Fruit fly (Drosophila melanogaster) whole organism, embryonic: ENCODE measurements around the gene CG18171.

Source experiments
- Atf-2 ChIP-seq: fragments of 200-800 bp; sonication (Bioruptor generic); optimal IDR thresholded peaks from 2 replicates; lab custom pipeline; 2016; ENCODE audit warnings: missing biosample characterization, missing genetic modification characterization
- CG10147 ChIP-seq: fragments of 200-800 bp; sonication (Bioruptor generic); optimal IDR thresholded peaks from 2 replicates; lab custom pipeline; 2019; ENCODE audit warnings: missing biosample characterization, mild to moderate bottlenecking, missing genetic modification characterization, moderate library complexity
- CG1024 ChIP-seq: fragments of 200-800 bp; sonication (Bioruptor generic); IDR thresholded peaks from 2 replicates; pipeline ENCODE4 v1.3.6; 2022; ENCODE audit warnings: missing biosample characterization, missing genetic modification characterization
- CG10543 ChIP-seq: fragments of 200-800 bp; sonication (Bioruptor generic); optimal IDR thresholded peaks from 3 replicates; lab custom pipeline; 2017; ENCODE audit warnings: missing biosample characterization, mild to moderate bottlenecking, missing genetic modification characterization, moderate library complexity
- CG11696 ChIP-seq: fragments of 200-800 bp; sonication (Bioruptor generic); IDR thresholded peaks from 2 replicates; pipeline ENCODE4 v1.3.6; 2022; ENCODE audit warnings: missing biosample characterization, missing genetic modification characterization
- CG12104 ChIP-seq: fragments of 200-800 bp; sonication (Bioruptor generic); optimal IDR thresholded peaks from 3 replicates; lab custom pipeline; 2016; ENCODE audit warnings: missing biosample characterization, missing genetic modification characterization
- CG12942 ChIP-seq: fragments of 200-800 bp; sonication (Bioruptor generic); optimal IDR thresholded peaks from 3 replicates; lab custom pipeline; 2016; ENCODE audit warnings: missing biosample characterization, missing genetic modification characterization
- CG13296 ChIP-seq: fragments of 200-800 bp; sonication (Bioruptor generic); optimal IDR thresholded peaks from 3 replicates; lab custom pipeline; 2018; ENCODE audit warnings: missing biosample characterization, mild to moderate bottlenecking, missing genetic modification characterization
- CG15011 ChIP-seq: fragments of 200-800 bp; sonication (Bioruptor generic); optimal IDR thresholded peaks from 3 replicates; lab custom pipeline; 2018; ENCODE audit warnings: missing biosample characterization, mild to moderate bottlenecking, missing genetic modification characterization
- CG17186 ChIP-seq: fragments of 200-800 bp; sonication (Bioruptor generic); optimal IDR thresholded peaks from 3 replicates; lab custom pipeline; 2017; ENCODE audit warnings: missing biosample characterization, missing genetic modification reagents, missing genetic modification characterization
- CG17568 ChIP-seq: fragments of 200-800 bp; sonication (Bioruptor generic); optimal IDR thresholded peaks from 2 replicates; lab custom pipeline; 2018; ENCODE audit warnings: missing biosample characterization, mild to moderate bottlenecking, missing genetic modification characterization, moderate library complexity
- CG18011 ChIP-seq: fragments of 200-800 bp; sonication (Bioruptor generic); optimal IDR thresholded peaks from 2 replicates; lab custom pipeline; 2017; ENCODE audit warnings: missing biosample characterization, missing genetic modification characterization, mild to moderate bottlenecking, moderate library complexity, missing genotype
- CG18764 ChIP-seq: fragments of 200-800 bp; sonication (Bioruptor generic); optimal IDR thresholded peaks from 3 replicates; lab custom pipeline; 2016; ENCODE audit warnings: missing biosample characterization, missing genetic modification characterization
- CG2889 ChIP-seq: fragments of 200-800 bp; sonication (Bioruptor generic); IDR thresholded peaks from 3 replicates; pipeline ENCODE4 v1.3.6; 2022; ENCODE audit warnings: missing biosample characterization, missing genetic modification characterization
- CG32772 ChIP-seq: fragments of 200-800 bp; sonication (Bioruptor generic); IDR thresholded peaks from 2 replicates; pipeline ENCODE4 v1.3.6; 2022; ENCODE audit warnings: missing biosample characterization, missing genetic modification characterization
- CG6689 ChIP-seq: fragments of 200-800 bp; sonication (Bioruptor generic); IDR thresholded peaks from 2 replicates; pipeline ENCODE4 v1.3.6; 2022; ENCODE audit warnings: missing biosample characterization, missing genetic modification characterization
- CG6854 ChIP-seq: fragments of 200-800 bp; sonication (Bioruptor generic); optimal IDR thresholded peaks from 3 replicates; lab custom pipeline; 2017; ENCODE audit warnings: missing biosample characterization, mild to moderate bottlenecking, missing genetic modification characterization
- CG8944 ChIP-seq: fragments of 200-800 bp; sonication (Bioruptor generic); optimal IDR thresholded peaks from 3 replicates; lab custom pipeline; 2016; ENCODE audit warnings: missing biosample characterization, missing genetic modification characterization
- CG9797 ChIP-seq: fragments of 200-800 bp; sonication (Bioruptor generic); optimal IDR thresholded peaks from 3 replicates; lab custom pipeline; 2018; ENCODE audit warnings: missing biosample characterization, mild to moderate bottlenecking, missing genetic modification characterization
- CTCF ChIP-seq: fragments of 200-800 bp; sonication (Bioruptor generic); optimal IDR thresholded peaks from 2 replicates; lab custom pipeline; 2017; ENCODE audit warnings: missing biosample characterization, mild to moderate bottlenecking, missing genetic modification characterization, moderate library complexity
- Camta ChIP-seq: fragments of 200-800 bp; sonication (Bioruptor generic); optimal IDR thresholded peaks from 2 replicates; lab custom pipeline; 2016; ENCODE audit warnings: missing biosample characterization, missing genetic modification characterization
- Dad ChIP-seq: fragments of 200-800 bp; sonication (Bioruptor generic); optimal IDR thresholded peaks from 3 replicates; lab custom pipeline; 2016; ENCODE audit warnings: missing biosample characterization, missing genetic modification characterization
- Dbx ChIP-seq: fragments of 200-800 bp; sonication (Bioruptor generic); IDR thresholded peaks from 3 replicates; pipeline ENCODE4 v1.3.6; 2022; ENCODE audit warnings: missing biosample characterization, missing genetic modification characterization
- Dll ChIP-seq: fragments of 200-800 bp; sonication (Bioruptor generic); IDR thresholded peaks from 4 replicates; pipeline ENCODE4 v1.3.6; 2022; ENCODE audit warnings: missing biosample characterization, missing genetic modification characterization; ENCODE audit not compliant: partially characterized antibody
- Hey ChIP-seq: fragments of 200-800 bp; sonication (Bioruptor generic); optimal IDR thresholded peaks from 3 replicates; lab custom pipeline; 2018; ENCODE audit warnings: missing biosample characterization, mild to moderate bottlenecking, missing genetic modification characterization
- Max ChIP-seq: fragments of 200-800 bp; sonication (Bioruptor generic); optimal IDR thresholded peaks from 2 replicates; lab custom pipeline; 2016; ENCODE audit warnings: missing biosample characterization, mild to moderate bottlenecking, missing genetic modification characterization
- Med ChIP-seq: fragments of 200-800 bp; sonication (Bioruptor generic); peaks from one replicate; lab custom pipeline; 2016; ENCODE audit warnings: missing biosample characterization, missing genetic modification characterization, mild to moderate bottlenecking, inconsistent platforms, moderate library complexity
- Myb ChIP-seq: fragments of 200-800 bp; sonication (Bioruptor generic); optimal IDR thresholded peaks from 2 replicates; lab custom pipeline; 2016; ENCODE audit warnings: missing biosample characterization, missing genetic modification characterization
- NFAT ChIP-seq: fragments of 200-800 bp; sonication (Bioruptor generic); IDR thresholded peaks from 2 replicates; pipeline ENCODE4 v1.3.6; 2022; ENCODE audit warnings: missing biosample characterization, missing genetic modification characterization
- Sox102F ChIP-seq: fragments of 200-800 bp; sonication (Bioruptor generic); optimal IDR thresholded peaks from 2 replicates; lab custom pipeline; 2018; ENCODE audit warnings: missing biosample characterization, mild to moderate bottlenecking, missing genetic modification characterization, moderate library complexity
- Stat92E ChIP-seq, 3 experiments: fragments of >200 bp in 2 of 3; fragments of 200-800 bp in 1 of 3; sonication (Bioruptor generic) in 1 of 3; optimal IDR thresholded peaks; 2 replicates each; lab custom pipeline; 2017 to 2019; ENCODE audit warnings: missing biosample characterization in 3 of 3, missing genetic modification characterization in 3 of 3, mild to moderate bottlenecking in 1 of 3, moderate library complexity in 1 of 3
- amos ChIP-seq: fragments of 200-800 bp; sonication (Bioruptor generic); IDR thresholded peaks from 2 replicates; pipeline ENCODE4 v1.3.6; 2022; ENCODE audit warnings: missing biosample characterization, missing genetic modification characterization; ENCODE audit not compliant: partially characterized antibody
- bowl ChIP-seq: fragments of 200-800 bp; sonication (Bioruptor generic); IDR thresholded peaks from 2 replicates; pipeline ENCODE4 v1.3.6; 2022; ENCODE audit warnings: missing biosample characterization, missing genetic modification characterization
- cad ChIP-seq: fragments of >200 bp; optimal IDR thresholded peaks from 2 replicates; lab custom pipeline; 2017; ENCODE audit warnings: missing biosample characterization, missing genetic modification characterization
- croc ChIP-seq: fragments of 200-800 bp; sonication (Bioruptor generic); conservative IDR thresholded peaks from 3 replicates; pipeline ENCODE4 v1.3.6; 2022; ENCODE audit warnings: missing biosample characterization, missing genetic modification characterization
- da ChIP-seq: fragments of 200-800 bp; sonication (Bioruptor generic); optimal IDR thresholded peaks from 2 replicates; lab custom pipeline; 2016; ENCODE audit warnings: missing biosample characterization, missing genetic modification characterization
- dmrt11E ChIP-seq: fragments of 200-800 bp; sonication (Bioruptor generic); optimal IDR thresholded peaks from 3 replicates; lab custom pipeline; 2018; ENCODE audit warnings: missing biosample characterization, mild to moderate bottlenecking, missing genetic modification characterization, moderate library complexity
- ftz-f1 ChIP-seq: fragments of 200-800 bp; sonication (Bioruptor generic); optimal IDR thresholded peaks from 2 replicates; lab custom pipeline; 2016; ENCODE audit warnings: missing biosample characterization, missing genetic modification characterization
- gce ChIP-seq: fragments of 200-800 bp; sonication (Bioruptor generic); IDR thresholded peaks from 3 replicates; pipeline ENCODE4 v1.3.6; 2022; ENCODE audit warnings: missing biosample characterization, missing genetic modification characterization
- gcm ChIP-seq: fragments of 200-800 bp; sonication (Bioruptor generic); optimal IDR thresholded peaks from 2 replicates; lab custom pipeline; 2019; ENCODE audit warnings: missing biosample characterization, mild to moderate bottlenecking, missing genetic modification characterization, moderate library complexity
- grau ChIP-seq: fragments of 200-800 bp; optimal IDR thresholded peaks from 3 replicates; lab custom pipeline; 2019; ENCODE audit warnings: missing biosample characterization, mild to moderate bottlenecking, missing genetic modification characterization, moderate library complexity
- jumu ChIP-seq: fragments of 200-800 bp; sonication (Bioruptor generic); optimal IDR thresholded peaks from 3 replicates; lab custom pipeline; 2016; ENCODE audit warnings: missing biosample characterization, missing genetic modification characterization
- lov ChIP-seq, 2 experiments: fragments of 200-800 bp in 1 of 2; fragments of >200 bp in 1 of 2; sonication (Bioruptor generic) in 1 of 2; IDR thresholded peaks in 1 of 2; optimal IDR thresholded peaks in 1 of 2; 2 replicates in 1 of 2; 3 replicates in 1 of 2; pipeline versions ENCODE4 v1.3.6 to Lab custom; 2017 to 2022; ENCODE audit warnings: missing biosample characterization in 1 of 2, missing genetic modification characterization in 1 of 2
- odd ChIP-seq: fragments of 200-800 bp; sonication (Bioruptor generic); optimal IDR thresholded peaks from 2 replicates; lab custom pipeline; 2017; ENCODE audit warnings: missing biosample characterization, mild to moderate bottlenecking, missing genetic modification characterization
- otp ChIP-seq: fragments of 200-800 bp; sonication (Bioruptor generic); IDR thresholded peaks from 3 replicates; pipeline ENCODE4, ENCODE4 v1.3.6; 2022; ENCODE audit warnings: missing biosample characterization, missing genetic modification characterization
- pnt ChIP-seq: fragments of 200-800 bp; sonication (Bioruptor generic); optimal IDR thresholded peaks from 3 replicates; lab custom pipeline; 2016; ENCODE audit warnings: missing biosample characterization, missing genetic modification characterization
- salm ChIP-seq: fragments of 200-800 bp; sonication (Bioruptor generic); optimal IDR thresholded peaks from 2 replicates; lab custom pipeline; 2018; ENCODE audit warnings: missing biosample characterization, mild to moderate bottlenecking, missing genetic modification characterization
- seq ChIP-seq: fragments of 200-800 bp; sonication (Bioruptor generic); IDR thresholded peaks from 2 replicates; pipeline ENCODE4 v1.3.6; 2022; ENCODE audit warnings: missing biosample characterization, missing genetic modification characterization
- sob ChIP-seq: fragments of 200-800 bp; sonication (Bioruptor generic); IDR thresholded peaks from 2 replicates; pipeline ENCODE4 v1.3.6; 2022; ENCODE audit warnings: missing biosample characterization, missing genetic modification characterization
- trh ChIP-seq: fragments of 200-800 bp; sonication (Bioruptor generic); optimal IDR thresholded peaks from 2 replicates; lab custom pipeline; 2016; ENCODE audit warnings: missing biosample characterization, missing genetic modification characterization

The CG18171 gene

DNA sequence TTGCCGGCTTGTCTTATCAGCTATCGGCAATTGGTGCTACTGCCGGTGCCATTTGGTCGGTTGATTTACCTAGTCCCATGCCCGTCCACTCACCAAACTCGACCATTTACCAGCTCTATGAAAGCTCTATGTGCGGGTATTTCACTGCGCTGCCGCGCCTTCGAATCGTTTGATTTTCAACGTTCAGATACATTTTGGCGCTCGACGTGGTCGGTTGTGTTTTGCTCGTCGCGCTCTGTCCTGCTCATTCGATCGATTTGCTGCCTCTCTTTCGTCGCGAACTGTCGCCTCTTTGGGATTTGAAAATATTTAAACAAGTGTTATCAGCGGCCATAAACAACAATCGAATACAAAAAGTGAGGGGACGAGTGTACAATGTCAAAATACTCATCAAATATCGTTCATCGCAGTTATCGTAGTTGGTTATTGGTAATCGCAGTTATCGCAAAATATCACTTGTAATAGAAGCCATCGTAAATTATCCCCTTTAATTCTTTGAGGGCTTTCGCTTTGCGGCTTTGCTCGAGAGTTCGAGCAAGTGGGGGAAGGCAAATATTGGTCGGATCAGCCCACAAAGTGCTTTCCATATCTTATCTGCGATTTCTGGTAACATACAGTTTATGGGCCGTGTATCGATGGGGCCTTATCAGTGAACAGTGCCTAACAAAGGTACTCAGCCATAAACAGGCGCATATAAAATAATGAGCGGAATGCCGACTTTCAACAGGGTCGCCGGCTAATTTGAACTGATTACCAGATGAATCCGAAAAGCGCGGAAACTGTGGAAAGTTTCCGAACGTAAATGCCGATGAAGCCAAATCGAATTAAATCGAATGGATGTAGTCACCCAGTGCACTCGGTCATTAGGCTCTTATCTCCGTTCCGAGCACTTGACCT lies 18.9 kb upstream of the CG18171 start (continued):
- TF ChIP-seq Sox102F (GFP tag; lab: Kevin White, UChicago) = no peak
- no peak for TF ChIP-seq CG8944
- TF ChIP-seq CG18011 (GFP tag; lab: Kevin White, UChicago) = no peak
- peak; percentile 5 for TF ChIP-seq ftz-f1 (GFP tag; lab: Kevin White, UChicago)
- peak; percentile 56 for TF ChIP-seq salm
- no peak for TF ChIP-seq CG15011
- no peak for TF ChIP-seq CG1024 (GFP tag; lab: Robert Waterston, UW)
- TF ChIP-seq croc (GFP tag; lab: Robert Waterston, UW) = no peak
- no peak for TF ChIP-seq CG11696 (GFP tag; lab: Robert Waterston, UW)
- no peak for TF ChIP-seq gce
- no peak for TF ChIP-seq da (GFP tag; lab: Kevin White, UChicago)
- no peak for TF ChIP-seq Max (GFP tag; lab: Kevin White, UChicago)
- no peak for TF ChIP-seq CG10147 (GFP tag; lab: Kevin White, UChicago)
- TF ChIP-seq CG10543 (GFP tag; lab: Kevin White, UChicago) = peak; percentile 75
- TF ChIP-seq jumu (GFP tag; lab: Kevin White, UChicago) = no peak
- peak; percentile 29 for TF ChIP-seq CG6854
- peak; percentile 20; the same call in 1 of the 3 replicates for TF ChIP-seq otp (GFP tag; lab: Robert Waterston, UW)
- TF ChIP-seq dmrt11E = no peak
- TF ChIP-seq CG17568 (GFP tag; lab: Kevin White, UChicago) = peak; percentile 58
- no peak for TF ChIP-seq sob
- no peak for TF ChIP-seq Stat92E (GFP tag; optimal IDR thresholded peaks at IDR 0.05; lab: Kevin White, UChicago)
- TF ChIP-seq CG9797 (GFP tag; lab: Kevin White, UChicago) = no peak
- no peak for TF ChIP-seq grau (tag; lab: Kevin White, UChicago)
- TF ChIP-seq odd (GFP tag; lab: Kevin White, UChicago) = no peak
- no peak for TF ChIP-seq gcm (GFP tag; lab: Kevin White, UChicago)
- TF ChIP-seq cad (GFP tag; lab: Kevin White, UChicago) = no peak
- TF ChIP-seq NFAT (GFP tag; lab: Robert Waterston, UW) = peak; percentile 49; the same call in 1 of the 2 replicates
- TF ChIP-seq Atf-2 (GFP tag; lab: Kevin White, UChicago) = no peak
- no peak for TF ChIP-seq CTCF (GFP tag; lab: Kevin White, UChicago)
- no peak for TF ChIP-seq Dad (GFP tag; lab: Kevin White, UChicago)
- no peak for TF ChIP-seq CG17186 (GFP tag; lab: Kevin White, UChicago)
- no peak for TF ChIP-seq lov (optimal IDR thresholded peaks at IDR 0.05; lab: Kevin White, UChicago)
- no peak for TF ChIP-seq lov (GFP tag; IDR thresholded peaks at IDR 0.05; lab: Robert Waterston, UW)
- no peak for TF ChIP-seq Hey (tag; lab: Kevin White, UChicago)
- TF ChIP-seq pnt (GFP tag; lab: Kevin White, UChicago) = no peak
- TF ChIP-seq seq (GFP tag; lab: Robert Waterston, UW) = no peak
- no peak for TF ChIP-seq Camta
- no peak for TF ChIP-seq CG6689 (GFP tag; lab: Robert Waterston, UW)
- peak; percentile 15; the same call in 1 of the 3 replicates for TF ChIP-seq Dbx
- no peak for TF ChIP-seq Dll (GFP tag; lab: Robert Waterston, UW)
- no peak for TF ChIP-seq CG12942 (GFP tag; lab: Kevin White, UChicago)
- peak; percentile 85 for TF ChIP-seq Med (GFP tag; lab: Kevin White, UChicago)
- peak; percentile 60 for TF ChIP-seq CG13296 (GFP tag; lab: Kevin White, UChicago)
- no peak for TF ChIP-seq CG18764
- no peak for TF ChIP-seq trh (GFP tag; lab: Kevin White, UChicago)
- no peak for TF ChIP-seq CG2889 (GFP tag; lab: Robert Waterston, UW)
- no peak for TF ChIP-seq CG12104
- no peak for TF ChIP-seq Myb (GFP tag; lab: Kevin White, UChicago)
- TF ChIP-seq CG32772 (GFP tag; lab: Robert Waterston, UW) = no peak
- TF ChIP-seq bowl (GFP tag; lab: Robert Waterston, UW) = no peak
- peak; percentile 36; the same call in 1 of the 2 replicates for TF ChIP-seq amos (GFP tag; lab: Robert Waterston, UW)
